Worm (Caenorhabditis elegans) whole organism, young adult: Measurements from ENCODE around the gene sre-8.

Experiments
- C06A6.2 ChIP-seq: fragments of 200-800 bp; sonication (Bioruptor generic); conservative IDR thresholded peaks from 2 replicates; pipeline ENCODE4 v1.3.6; 2022; ENCODE audit warnings: missing genetic modification characterization, missing compliant biosample characterization
- F33H1.4 ChIP-seq: fragments of 200-800 bp; sonication (Bioruptor generic); IDR thresholded peaks from 2 replicates; pipeline ENCODE4 v1.3.6; 2022; ENCODE audit warnings: missing genetic modification reagents, missing genetic modification characterization, missing compliant biosample characterization
- F37B4.10 ChIP-seq: fragments of 200-800 bp; sonication (Bioruptor generic); IDR thresholded peaks from 2 replicates; pipeline ENCODE4 v1.3.6; 2022; ENCODE audit warnings: missing genetic modification characterization, missing compliant biosample characterization
- F39B2.1 ChIP-seq: fragments of 200-800 bp; sonication (Bioruptor generic); IDR thresholded peaks from 2 replicates; pipeline ENCODE4 v1.3.6; 2022; ENCODE audit warnings: missing genetic modification reagents, missing genetic modification characterization, missing compliant biosample characterization
- F49E8.2 ChIP-seq: sonication (generic microtip); optimal IDR thresholded peaks from 3 replicates; lab custom pipeline; 2017; ENCODE audit warnings: missing genetic modification characterization, mild to moderate bottlenecking, missing compliant biosample characterization, antibody characterized with exemption, moderate library complexity; ENCODE audit not compliant: insufficient read depth
- F52B5.7 ChIP-seq: sonication (generic microtip); optimal IDR thresholded peaks from 2 replicates; lab custom pipeline; 2016; ENCODE audit warnings: mild to moderate bottlenecking, missing genetic modification characterization, missing compliant biosample characterization
- F57A8.1 ChIP-seq: fragments of 200-800 bp; sonication (Bioruptor generic); optimal IDR thresholded peaks from 2 replicates; lab custom pipeline; 2018; ENCODE audit warnings: mild to moderate bottlenecking, missing genetic modification characterization, moderate library complexity, missing compliant biosample characterization
- K12H6.12 ChIP-seq: fragments of 200-800 bp; sonication (Bioruptor generic); optimal IDR thresholded peaks from 2 replicates; lab custom pipeline; 2018; ENCODE audit warnings: mild to moderate bottlenecking, missing genetic modification characterization, missing compliant biosample characterization
- T07F8.4 ChIP-seq: sonication (generic microtip); optimal IDR thresholded peaks from 2 replicates; lab custom pipeline; 2016; ENCODE audit warnings: mild to moderate bottlenecking, missing genetic modification characterization, moderate library complexity, missing compliant biosample characterization
- Y95B8A.8 ChIP-seq: fragments of 200-800 bp; sonication (Bioruptor generic); IDR thresholded peaks from 2 replicates; pipeline ENCODE4 v1.3.6; 2022; ENCODE audit warnings: missing genetic modification reagents, missing genetic modification characterization, missing compliant biosample characterization
- akir-1 ChIP-seq: fragments of 200-800 bp; sonication (Bioruptor generic); optimal IDR thresholded peaks from 2 replicates; lab custom pipeline; 2018; ENCODE audit warnings: mild to moderate bottlenecking, missing genetic modification characterization, moderate library complexity, missing compliant biosample characterization
- ama-1 ChIP-seq, 3 experiments: fragments of 150-350 bp in 1 of 3; sonication (generic microtip) in 2 of 3; optimal IDR thresholded peaks; 2 replicates each; lab custom pipeline; 2014 to 2018; ENCODE audit warnings: missing biosample characterization in 2 of 3, missing genetic modification characterization in 2 of 3, missing genetic modification reagents in 2 of 3
- attf-5 ChIP-seq: fragments of 200-800 bp; sonication (Bioruptor generic); optimal IDR thresholded peaks from 2 replicates; lab custom pipeline; 2018; ENCODE audit warnings: mild to moderate bottlenecking, missing genetic modification characterization, missing compliant biosample characterization
- attf-6 ChIP-seq: fragments of 200-800 bp; sonication (Bioruptor generic); IDR thresholded peaks from 2 replicates; pipeline ENCODE4 v1.3.6; 2022; ENCODE audit warnings: missing genetic modification reagents, missing genetic modification characterization, missing compliant biosample characterization
- bed-1 ChIP-seq: fragments of 200-800 bp; sonication (Bioruptor generic); IDR thresholded peaks from 2 replicates; pipeline ENCODE4 v1.3.6; 2022; ENCODE audit warnings: missing genetic modification reagents, missing genetic modification characterization, missing compliant biosample characterization
- bed-2 ChIP-seq: fragments of 200-800 bp; sonication (Bioruptor generic); IDR thresholded peaks from 2 replicates; pipeline ENCODE4 v1.3.6; 2022; ENCODE audit warnings: missing genetic modification reagents, missing genetic modification characterization, missing compliant biosample characterization
- cebp-1 ChIP-seq, 2 experiments: fragments of 200-800 bp in 1 of 2; sonication (Bioruptor generic) in 1 of 2; sonication (generic microtip) in 1 of 2; IDR thresholded peaks in 1 of 2; optimal IDR thresholded peaks in 1 of 2; 2 replicates each; pipeline versions ENCODE4 v1.3.6 to Lab custom; 2017 to 2022; ENCODE audit warnings: missing compliant biosample characterization in 2 of 2, missing genetic modification characterization in 2 of 2, mild to moderate bottlenecking in 1 of 2, missing genetic modification reagents in 1 of 2, moderate library complexity in 1 of 2
- cebp-2 ChIP-seq: fragments of 200-800 bp; sonication (Bioruptor generic); IDR thresholded peaks from 2 replicates; pipeline ENCODE4 v1.3.6; 2022; ENCODE audit warnings: missing genetic modification characterization, missing compliant biosample characterization
- ceh-58 ChIP-seq: fragments of 200-800 bp; sonication (Bioruptor generic); IDR thresholded peaks from 2 replicates; pipeline ENCODE4 v1.3.6; 2022; ENCODE audit warnings: missing genetic modification characterization, missing compliant biosample characterization
- ceh-79 ChIP-seq: sonication (generic microtip); optimal IDR thresholded peaks from 2 replicates; lab custom pipeline; 2017; ENCODE audit warnings: mild to moderate bottlenecking, missing genetic modification characterization, missing compliant biosample characterization
- ceh-91 ChIP-seq: fragments of 200-800 bp; sonication (Bioruptor generic); IDR thresholded peaks from 2 replicates; pipeline ENCODE4 v1.3.6; 2022; ENCODE audit warnings: missing genetic modification reagents, missing genetic modification characterization, missing compliant biosample characterization
- chd-7 ChIP-seq: sonication (generic microtip); optimal IDR thresholded peaks from 2 replicates; lab custom pipeline; 2016; ENCODE audit warnings: mild to moderate bottlenecking, missing genetic modification characterization, moderate library complexity, missing compliant biosample characterization
- die-1 ChIP-seq: sonication (generic microtip); optimal IDR thresholded peaks from 2 replicates; lab custom pipeline; 2016; ENCODE audit warnings: missing genotype, mild to moderate bottlenecking, missing genetic modification characterization, missing compliant biosample characterization
- ekl-4 ChIP-seq: fragments of 200-800 bp; sonication (Bioruptor generic); IDR thresholded peaks from 2 replicates; pipeline ENCODE4 v1.3.6; 2022; ENCODE audit warnings: missing genetic modification reagents, missing genetic modification characterization, missing compliant biosample characterization
- gei-17 ChIP-seq: fragments of 200-800 bp; sonication (Bioruptor generic); optimal IDR thresholded peaks from 2 replicates; lab custom pipeline; 2018; ENCODE audit warnings: mild to moderate bottlenecking, missing genetic modification characterization, missing compliant biosample characterization
- him-1 ChIP-seq: sonication (generic microtip); optimal IDR thresholded peaks from 2 replicates; lab custom pipeline; 2016; ENCODE audit warnings: missing genotype, missing genetic modification reagents, missing genetic modification characterization, missing compliant biosample characterization
- hlh-12 ChIP-seq: sonication (generic microtip); optimal IDR thresholded peaks from 2 replicates; lab custom pipeline; 2016; ENCODE audit warnings: missing genetic modification characterization, missing compliant biosample characterization
- hsf-1 ChIP-seq: fragments of 200-800 bp; sonication (Bioruptor generic); IDR thresholded peaks from 2 replicates; pipeline ENCODE4 v1.3.6; 2022; ENCODE audit warnings: missing genetic modification reagents, missing genetic modification characterization, missing compliant biosample characterization
- lag-1 ChIP-seq: fragments of 200-800 bp; sonication (Bioruptor generic); IDR thresholded peaks from 2 replicates; pipeline ENCODE4 v1.3.6; 2022; ENCODE audit warnings: missing genetic modification reagents, missing genetic modification characterization, missing compliant biosample characterization
- let-607 ChIP-seq, 2 experiments: fragments of 200-800 bp in 1 of 2; sonication (Bioruptor generic) in 1 of 2; sonication (generic microtip) in 1 of 2; optimal IDR thresholded peaks; 2 replicates each; lab custom pipeline; 2016 to 2018; ENCODE audit warnings: mild to moderate bottlenecking in 2 of 2, missing compliant biosample characterization in 2 of 2, missing genetic modification characterization in 2 of 2, moderate library complexity in 2 of 2, missing genotype in 1 of 2
- lin-35 ChIP-seq, 3 experiments: fragments of 150-350 bp in 2 of 3; sonication (generic microtip) in 1 of 3; optimal IDR thresholded peaks; 2 replicates each; lab custom pipeline; 2014 to 2018; ENCODE audit warnings: missing biosample characterization in 3 of 3, missing genetic modification characterization in 3 of 3, missing genetic modification reagents in 3 of 3
- lin-40 ChIP-seq: sonication (generic microtip); optimal IDR thresholded peaks from 2 replicates; lab custom pipeline; 2016; ENCODE audit warnings: missing genetic modification characterization, mild to moderate bottlenecking, missing compliant biosample characterization, missing genotype, missing genetic modification reagents
- lin-54 ChIP-seq: fragments of 200-800 bp; sonication (Bioruptor generic); optimal IDR thresholded peaks from 2 replicates; lab custom pipeline; 2018; ENCODE audit warnings: mild to moderate bottlenecking, missing genetic modification characterization, missing compliant biosample characterization
- lsl-1 ChIP-seq: fragments of 200-800 bp; sonication (Bioruptor generic); optimal IDR thresholded peaks from 2 replicates; lab custom pipeline; 2018; ENCODE audit warnings: mild to moderate bottlenecking, missing genetic modification characterization, moderate library complexity, missing compliant biosample characterization
- lsy-27 ChIP-seq: sonication (generic microtip); optimal IDR thresholded peaks from 2 replicates; lab custom pipeline; 2017; ENCODE audit warnings: missing genetic modification characterization, mild to moderate bottlenecking, missing compliant biosample characterization, antibody characterized with exemption, missing genotype, borderline replicate concordance; ENCODE audit not compliant: insufficient read depth
- madf-3 ChIP-seq: fragments of 200-800 bp; sonication (Bioruptor generic); IDR thresholded peaks from 2 replicates; pipeline ENCODE4 v1.3.6; 2022; ENCODE audit warnings: missing genetic modification reagents, missing genetic modification characterization, missing compliant biosample characterization
- madf-8 ChIP-seq: fragments of 200-800 bp; sonication (Bioruptor generic); conservative IDR thresholded peaks from 2 replicates; pipeline ENCODE4 v1.3.6; 2022; ENCODE audit warnings: missing genetic modification reagents, missing genetic modification characterization, missing compliant biosample characterization
- mes-4 ChIP-seq: sonication (generic microtip); optimal IDR thresholded peaks from 2 replicates; lab custom pipeline; 2016; ENCODE audit warnings: missing genotype, missing genetic modification characterization, missing compliant biosample characterization
- nfya-1 ChIP-seq: sonication (generic microtip); optimal IDR thresholded peaks from 2 replicates; lab custom pipeline; 2017; ENCODE audit warnings: antibody characterized with exemption, missing compliant biosample characterization, missing genetic modification characterization, borderline replicate concordance; ENCODE audit not compliant: insufficient read depth
- nfyb-1 ChIP-seq: fragments of 200-800 bp; sonication (Bioruptor generic); IDR thresholded peaks from 2 replicates; pipeline ENCODE4 v1.3.6; 2022; ENCODE audit warnings: missing genetic modification reagents, missing genetic modification characterization, missing compliant biosample characterization
- nhr-27 ChIP-seq: fragments of 200-800 bp; sonication (Bioruptor generic); optimal IDR thresholded peaks from 2 replicates; lab custom pipeline; 2018; ENCODE audit warnings: mild to moderate bottlenecking, missing genetic modification characterization, moderate library complexity, missing compliant biosample characterization
- pbrm-1 ChIP-seq: fragments of 200-800 bp; sonication (Bioruptor generic); IDR thresholded peaks from 2 replicates; pipeline ENCODE4 v1.3.6; 2022; ENCODE audit warnings: missing genetic modification reagents, missing genetic modification characterization, missing compliant biosample characterization
- sdz-38 ChIP-seq: sonication (generic microtip); optimal IDR thresholded peaks from 2 replicates; lab custom pipeline; 2016; ENCODE audit warnings: missing genotype, missing genetic modification characterization, missing compliant biosample characterization
- snpc-1.1 ChIP-seq: sonication (generic microtip); optimal IDR thresholded peaks from 2 replicates; lab custom pipeline; 2017; ENCODE audit warnings: missing genetic modification characterization, mild to moderate bottlenecking, missing compliant biosample characterization, antibody characterized with exemption, moderate library complexity, missing genotype, missing genetic modification reagents; ENCODE audit not compliant: insufficient read depth
- xnd-1 ChIP-seq: sonication (generic microtip); optimal IDR thresholded peaks from 2 replicates; lab custom pipeline; 2016; ENCODE audit warnings: missing genotype, missing genetic modification reagents, missing genetic modification characterization, missing compliant biosample characterization
- zfh-2 ChIP-seq: fragments of 200-800 bp; sonication (Bioruptor generic); conservative IDR thresholded peaks from 2 replicates; pipeline ENCODE4 v1.3.6; 2022; ENCODE audit warnings: missing genetic modification reagents, missing genetic modification characterization, missing compliant biosample characterization

sre-8 gene

DNA sequence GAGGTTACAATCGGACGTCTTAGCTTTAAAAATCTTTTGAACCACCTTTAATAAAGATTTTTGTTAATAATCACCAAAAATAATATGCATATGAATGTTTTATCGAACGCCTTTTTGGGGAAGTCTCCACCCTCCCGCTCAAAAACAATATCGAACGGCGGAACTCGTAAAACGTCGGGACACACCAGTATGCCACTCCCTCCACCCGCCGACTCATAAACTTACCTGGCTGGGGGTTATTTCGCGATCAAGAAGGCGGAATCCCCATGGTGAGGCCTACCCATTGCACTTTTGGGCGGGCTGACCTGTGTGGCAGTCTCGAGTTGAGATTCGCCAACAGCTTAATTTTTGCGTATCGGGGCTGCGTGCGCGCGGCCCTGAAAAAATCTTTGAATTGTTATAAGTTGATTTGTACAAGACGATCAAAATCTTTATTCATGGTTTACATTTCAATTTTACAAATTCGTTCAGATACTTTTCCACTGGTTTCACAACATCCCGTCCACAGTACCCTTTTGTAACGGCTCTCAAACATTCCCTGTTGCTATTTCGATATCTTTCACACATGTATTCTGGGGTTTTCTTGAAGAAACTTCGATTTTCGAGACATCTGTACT is 10.5 kb downstream of the sre-8 start (continued):
- no peak for TF ChIP-seq attf-5 (GFP tag; lab: Kevin White, UChicago)
- no peak for TF ChIP-seq T07F8.4 (tag; lab: Kevin White, UChicago)
- no peak for TF ChIP-seq nfya-1 (tag; lab: Kevin White, UChicago)
- TF ChIP-seq him-1 (tag; lab: Kevin White, UChicago) = peak; percentile 90
- no peak for TF ChIP-seq nhr-27 (tag; lab: Kevin White, UChicago)
- TF ChIP-seq attf-6 = peak; percentile 73
- TF ChIP-seq madf-8 = 0 out of 2 replicates have a peak, but pooled peaks have one; percentile 15
- no peak for TF ChIP-seq F57A8.1 (GFP tag; lab: Kevin White, UChicago)
- TF ChIP-seq ama-1 (optimal IDR thresholded peaks at IDR 0.05; lab: Kevin White, UChicago) = no peak
- no peak for TF ChIP-seq ama-1 (GFP tag; optimal IDR thresholded peaks at IDR 0.05; lab: Kevin White, UChicago)
- no peak for TF ChIP-seq let-607 (tag; optimal IDR thresholded peaks at IDR 0.05; lab: Kevin White, UChicago)
- TF ChIP-seq F52B5.7 (tag; lab: Kevin White, UChicago) = no peak
- peak; percentile 48 for TF ChIP-seq lsl-1 (GFP tag; lab: Kevin White, UChicago)
- no peak for TF ChIP-seq hlh-12 (tag; lab: Kevin White, UChicago)
- TF ChIP-seq F39B2.1 = no peak
- peak; percentile 11 for TF ChIP-seq xnd-1 (tag; lab: Kevin White, UChicago)
- no peak for TF ChIP-seq bed-2 (GFP tag; lab: Robert Waterston, UW)
- TF ChIP-seq Y95B8A.8 (GFP tag; lab: Robert Waterston, UW) = no peak
- no peak for TF ChIP-seq K12H6.12 (tag; lab: Kevin White, UChicago)
- TF ChIP-seq bed-1 (GFP tag; lab: Robert Waterston, UW) = no peak
- TF ChIP-seq C06A6.2 (GFP tag; lab: Robert Waterston, UW) = no peak
- peak; percentile 29; the same call in 1 of the 2 replicates for TF ChIP-seq pbrm-1
- TF ChIP-seq cebp-2 (GFP tag; lab: Robert Waterston, UW) = no peak
- no peak for TF ChIP-seq lag-1 (GFP tag; lab: Robert Waterston, UW)
- TF ChIP-seq F37B4.10 (GFP tag; lab: Robert Waterston, UW) = no peak
- peak; percentile 23 for TF ChIP-seq F49E8.2 (tag; lab: Kevin White, UChicago)
- no peak for TF ChIP-seq madf-3 (GFP tag; lab: Robert Waterston, UW)
- TF ChIP-seq zfh-2 (GFP tag; lab: Robert Waterston, UW) = no peak
- no peak for TF ChIP-seq chd-7
- no peak for TF ChIP-seq mes-4 (tag; lab: Kevin White, UChicago)
- peak; percentile 4 for TF ChIP-seq die-1
- no peak for TF ChIP-seq ceh-79 (tag; lab: Kevin White, UChicago)
- no peak for TF ChIP-seq lsy-27
- TF ChIP-seq F33H1.4 (GFP tag; lab: Robert Waterston, UW) = peak; percentile 38; the same call in 1 of the 2 replicates
- peak; percentile 59; the same call in 1 of the 2 replicates for TF ChIP-seq hsf-1
- TF ChIP-seq gei-17 (GFP tag; lab: Kevin White, UChicago) = no peak
- no peak for TF ChIP-seq ekl-4
- TF ChIP-seq sdz-38 = no peak
- TF ChIP-seq lin-35 (GFP tag; optimal IDR thresholded peaks at IDR 0.05; lab: Kevin White, UChicago) = no peak
- no peak for TF ChIP-seq ceh-58
- TF ChIP-seq lin-54 (GFP tag; lab: Kevin White, UChicago) = no peak
- TF ChIP-seq cebp-1 (GFP tag; IDR thresholded peaks at IDR 0.05; lab: Robert Waterston, UW) = no peak
- TF ChIP-seq cebp-1 (tag; optimal IDR thresholded peaks at IDR 0.05; lab: Kevin White, UChicago) = no peak
- no peak for TF ChIP-seq akir-1
- no peak for TF ChIP-seq lin-40 (tag; lab: Kevin White, UChicago)
- no peak for TF ChIP-seq ceh-91 (GFP tag; lab: Robert Waterston, UW)
- TF ChIP-seq nfyb-1 (GFP tag; lab: Robert Waterston, UW) = no peak
- peak; percentile 92 for TF ChIP-seq snpc-1.1 (tag; lab: Kevin White, UChicago)
